Worm (Caenorhabditis elegans) whole organism, L4 larva: Measurements from ENCODE around the gene D1005.2.

Experiments
- D1046.2 ChIP-seq: fragments of 200-800 bp; sonication (Bioruptor generic); IDR thresholded peaks from 2 replicates; pipeline ENCODE4 v1.3.6; 2022; ENCODE audit warnings: missing genetic modification characterization, missing compliant biosample characterization
- F26F4.8 ChIP-seq: fragments of 200-800 bp; sonication (Bioruptor generic); conservative IDR thresholded peaks from 2 replicates; pipeline ENCODE4 v1.3.6; 2022; ENCODE audit warnings: missing genetic modification characterization, missing compliant biosample characterization
- T20F7.1 ChIP-seq: fragments of 200-800 bp; sonication (Bioruptor generic); optimal IDR thresholded peaks from 2 replicates; lab custom pipeline; 2018; ENCODE audit warnings: mild to moderate bottlenecking, missing genetic modification characterization, missing compliant biosample characterization
- Y105C5A.15 ChIP-seq: fragments of 200-800 bp; sonication (Bioruptor generic); IDR thresholded peaks from 2 replicates; pipeline ENCODE4 v1.3.6; 2022; ENCODE audit warnings: missing genetic modification characterization, missing compliant biosample characterization
- Y48G9A.11 ChIP-seq: fragments of 200-800 bp; sonication (Bioruptor generic); IDR thresholded peaks from 2 replicates; pipeline ENCODE4 v1.3.6; 2022; ENCODE audit warnings: missing genetic modification reagents, missing genetic modification characterization, missing compliant biosample characterization
- Y75B8A.6 ChIP-seq: fragments of 200-800 bp; sonication (Bioruptor generic); IDR thresholded peaks from 2 replicates; pipeline ENCODE4 v1.3.6; 2022; ENCODE audit warnings: missing genetic modification reagents, missing genetic modification characterization, missing compliant biosample characterization
- aha-1 ChIP-seq: fragments of 150-350 bp; peaks from one replicate; lab custom pipeline; 2014; ENCODE audit warnings: missing biosample characterization, missing genetic modification characterization
- attf-4 ChIP-seq: sonication (generic microtip); optimal IDR thresholded peaks from 3 replicates; lab custom pipeline; 2017; ENCODE audit warnings: missing biosample characterization, missing genetic modification characterization
- ceh-20 ChIP-seq: fragments of 200-800 bp; sonication (Bioruptor generic); IDR thresholded peaks from 2 replicates; pipeline ENCODE4 v1.3.6; 2022; ENCODE audit warnings: missing genetic modification reagents, missing genetic modification characterization, missing compliant biosample characterization
- ceh-32 ChIP-seq: sonication (generic microtip); optimal IDR thresholded peaks from 2 replicates; lab custom pipeline; 2016; ENCODE audit warnings: mild to moderate bottlenecking, missing genetic modification characterization, missing compliant biosample characterization; ENCODE audit not compliant: poor library complexity
- ceh-62 ChIP-seq: sonication (generic microtip); optimal IDR thresholded peaks from 2 replicates; lab custom pipeline; 2017; ENCODE audit warnings: missing biosample characterization, missing genetic modification characterization
- daf-16 ChIP-seq, 3 experiments: sonication (generic microtip); optimal IDR thresholded peaks; 2 replicates each; lab custom pipeline; 2016 to 2017; ENCODE audit warnings: missing genetic modification characterization in 3 of 3, missing genetic modification reagents in 3 of 3, mild to moderate bottlenecking in 2 of 3, missing compliant biosample characterization in 2 of 3, missing biosample characterization in 1 of 3, moderate library complexity in 1 of 3
- daf-19 ChIP-seq: fragments of 200-800 bp; sonication (Bioruptor generic); conservative IDR thresholded peaks from 2 replicates; pipeline ENCODE4 v1.3.6; 2022; ENCODE audit warnings: missing genetic modification characterization, missing compliant biosample characterization
- daf-8 ChIP-seq: fragments of 200-800 bp; sonication (Bioruptor generic); IDR thresholded peaks from 2 replicates; pipeline ENCODE4 v1.3.6; 2022; ENCODE audit warnings: missing genetic modification characterization, missing compliant biosample characterization
- dmd-6 ChIP-seq: fragments of 200-800 bp; sonication (Bioruptor generic); IDR thresholded peaks from 2 replicates; pipeline ENCODE4 v1.3.6; 2022; ENCODE audit warnings: missing genetic modification reagents, missing genetic modification characterization, missing compliant biosample characterization
- dpl-1 ChIP-seq: fragments of 150-350 bp; optimal IDR thresholded peaks from 2 replicates; lab custom pipeline; 2014; ENCODE audit warnings: missing biosample characterization, missing genetic modification reagents, missing genetic modification characterization
- dve-1 ChIP-seq: sonication (generic microtip); optimal IDR thresholded peaks from 2 replicates; lab custom pipeline; 2017; ENCODE audit warnings: antibody characterized with exemption, mild to moderate bottlenecking, missing genetic modification characterization, missing compliant biosample characterization; ENCODE audit not compliant: insufficient read depth
- egl-27 ChIP-seq: sonication (generic microtip); optimal IDR thresholded peaks from 3 replicates; lab custom pipeline; 2017; ENCODE audit warnings: missing biosample characterization, missing genetic modification reagents, missing genetic modification characterization
- egl-43 ChIP-seq: fragments of 200-800 bp; sonication (Bioruptor generic); IDR thresholded peaks from 2 replicates; pipeline ENCODE4 v1.3.6; 2022; ENCODE audit warnings: missing genetic modification reagents, missing genetic modification characterization, missing compliant biosample characterization
- fos-1 ChIP-seq: fragments of 150-350 bp; optimal IDR thresholded peaks from 2 replicates; lab custom pipeline; 2014; ENCODE audit warnings: missing biosample characterization, missing genetic modification characterization
- hif-1 ChIP-seq, 2 experiments: sonication (generic microtip); optimal IDR thresholded peaks; 2 replicates each; lab custom pipeline; 2016 to 2017; ENCODE audit warnings: missing compliant biosample characterization in 2 of 2, missing genetic modification characterization in 2 of 2, missing genetic modification reagents in 2 of 2, missing genotype in 2 of 2, mild to moderate bottlenecking in 1 of 2
- lim-7 ChIP-seq: fragments of 200-800 bp; sonication (Bioruptor generic); IDR thresholded peaks from 2 replicates; pipeline ENCODE4 v1.3.6; 2022; ENCODE audit warnings: missing genetic modification characterization, missing compliant biosample characterization
- lin-13 ChIP-seq: fragments of 150-350 bp; optimal IDR thresholded peaks from 2 replicates; lab custom pipeline; 2014; ENCODE audit warnings: missing biosample characterization, missing genetic modification reagents, missing genetic modification characterization
- lin-38 ChIP-seq: fragments of 200-800 bp; sonication (Bioruptor generic); IDR thresholded peaks from 2 replicates; pipeline ENCODE4 v1.3.6; 2022; ENCODE audit warnings: missing genetic modification reagents, missing genetic modification characterization, missing compliant biosample characterization
- lin-39 ChIP-seq: fragments of 150-350 bp; optimal IDR thresholded peaks from 2 replicates; lab custom pipeline; 2014; ENCODE audit warnings: missing biosample characterization, missing genetic modification reagents, missing genetic modification characterization
- lir-3 ChIP-seq: sonication (generic microtip); optimal IDR thresholded peaks from 2 replicates; lab custom pipeline; 2016; ENCODE audit warnings: mild to moderate bottlenecking, missing genetic modification characterization, missing compliant biosample characterization
- lsy-2 ChIP-seq, 2 experiments: fragments of 150-350 bp in 1 of 2; sonication (generic microtip) in 1 of 2; optimal IDR thresholded peaks; 2 replicates each; lab custom pipeline; 2014 to 2017; ENCODE audit warnings: missing biosample characterization in 2 of 2, missing genetic modification characterization in 2 of 2
- madf-5 ChIP-seq, 2 experiments: fragments of 200-800 bp; sonication (Bioruptor generic); IDR thresholded peaks; 2 replicates each; pipeline ENCODE4 v1.3.6; 2022; ENCODE audit warnings: missing compliant biosample characterization in 2 of 2, missing genetic modification characterization in 2 of 2
- mdt-29 ChIP-seq: fragments of 200-800 bp; sonication (Bioruptor generic); IDR thresholded peaks from 2 replicates; pipeline ENCODE4 v1.3.6; 2022; ENCODE audit warnings: missing genetic modification reagents, missing genetic modification characterization, missing compliant biosample characterization
- mep-1 ChIP-seq: fragments of 150-350 bp; sonication (generic microtip); optimal IDR thresholded peaks from 3 replicates; lab custom pipeline; 2014; ENCODE audit warnings: missing biosample characterization, missing genetic modification characterization
- mxl-2 ChIP-seq: fragments of 200-800 bp; sonication (Bioruptor generic); conservative IDR thresholded peaks from 2 replicates; pipeline ENCODE4 v1.3.6; 2022; ENCODE audit warnings: missing genetic modification reagents, missing genetic modification characterization, missing compliant biosample characterization
- mxl-3 ChIP-seq: fragments of 200-800 bp; sonication (Bioruptor generic); optimal IDR thresholded peaks from 2 replicates; lab custom pipeline; 2018; ENCODE audit warnings: mild to moderate bottlenecking, missing genetic modification characterization, missing compliant biosample characterization
- nhr-11 ChIP-seq: fragments of 150-350 bp; optimal IDR thresholded peaks from 2 replicates; lab custom pipeline; 2014; ENCODE audit warnings: missing biosample characterization, missing genetic modification characterization
- nhr-25 ChIP-seq: sonication (generic microtip); optimal IDR thresholded peaks from 2 replicates; lab custom pipeline; 2017; ENCODE audit warnings: missing genetic modification characterization, mild to moderate bottlenecking, missing compliant biosample characterization, antibody characterized with exemption, moderate library complexity, borderline replicate concordance; ENCODE audit not compliant: insufficient read depth
- nhr-28 ChIP-seq: fragments of 150-350 bp; optimal IDR thresholded peaks from 2 replicates; lab custom pipeline; 2014; ENCODE audit warnings: missing biosample characterization, missing genetic modification characterization
- nhr-42 ChIP-seq: fragments of 200-800 bp; sonication (Bioruptor generic); IDR thresholded peaks from 2 replicates; pipeline ENCODE4 v1.3.6; 2022; ENCODE audit warnings: missing genetic modification characterization, missing compliant biosample characterization
- nhr-48 ChIP-seq: sonication (generic microtip); optimal IDR thresholded peaks from 2 replicates; lab custom pipeline; 2016; ENCODE audit warnings: mild to moderate bottlenecking, missing genetic modification characterization, missing compliant biosample characterization
- nhr-6 ChIP-seq: fragments of 150-350 bp; optimal IDR thresholded peaks from 2 replicates; lab custom pipeline; 2014; ENCODE audit warnings: missing biosample characterization, missing genetic modification characterization
- pha-4 ChIP-seq, 2 experiments: fragments of 150-350 bp in 1 of 2; fragments of 200-800 bp in 1 of 2; sonication (Bioruptor generic) in 1 of 2; IDR thresholded peaks in 1 of 2; optimal IDR thresholded peaks in 1 of 2; 2 replicates each; pipeline versions ENCODE4 v1.3.6 to Lab custom; 2014 to 2022; ENCODE audit warnings: missing genetic modification characterization in 2 of 2, missing genetic modification reagents in 2 of 2, missing biosample characterization in 1 of 2, missing compliant biosample characterization in 1 of 2
- php-3 ChIP-seq: fragments of 200-800 bp; sonication (Bioruptor generic); IDR thresholded peaks from 2 replicates; pipeline ENCODE4 v1.3.6; 2022; ENCODE audit warnings: missing genetic modification reagents, missing genetic modification characterization, missing compliant biosample characterization
- pqm-1 ChIP-seq: sonication (generic microtip); optimal IDR thresholded peaks from 2 replicates; lab custom pipeline; 2017; ENCODE audit warnings: missing biosample characterization, missing genetic modification characterization
- rbr-2 ChIP-seq: sonication (generic microtip); optimal IDR thresholded peaks from 2 replicates; lab custom pipeline; 2016; ENCODE audit warnings: missing genotype, missing genetic modification characterization, missing compliant biosample characterization
- spr-3 ChIP-seq: fragments of 200-800 bp; sonication (Bioruptor generic); optimal IDR thresholded peaks from 2 replicates; lab custom pipeline; 2018; ENCODE audit warnings: mild to moderate bottlenecking, missing genetic modification characterization, missing compliant biosample characterization
- unc-39 ChIP-seq: sonication (generic microtip); optimal IDR thresholded peaks from 2 replicates; lab custom pipeline; 2017; ENCODE audit warnings: missing biosample characterization, missing genetic modification characterization
- zip-11 ChIP-seq: fragments of 200-800 bp; sonication (Bioruptor generic); IDR thresholded peaks from 2 replicates; pipeline ENCODE4 v1.3.6; 2022; ENCODE audit warnings: missing genetic modification characterization, missing compliant biosample characterization
- zip-2 ChIP-seq: fragments of 150-350 bp; optimal IDR thresholded peaks from 2 replicates; lab custom pipeline; 2014; ENCODE audit warnings: missing biosample characterization, missing genetic modification characterization

Gene D1005.2

ce11 chrX:1492174-1492573 is 33.4 kb downstream of the D1005.2 start (continued):
- TF ChIP-seq Y105C5A.15 (GFP tag; lab: Robert Waterston, UW) (no peak), mxl-2 (GFP tag; lab: Robert Waterston, UW) (no peak), egl-43 (GFP tag; lab: Robert Waterston, UW) (0 out of 2 replicates have a peak, but pooled peaks have one; percentile 21), dve-1 (tag; lab: Kevin White, UChicago) (no peak), mep-1 (tag; lab: Kevin White, UChicago) (no peak), dmd-6 (0 out of 2 replicates have a peak, but pooled peaks have one; percentile 12), unc-39 (tag; lab: Kevin White, UChicago) (no peak), ceh-32 (tag; lab: Kevin White, UChicago) (no peak), F26F4.8 (GFP tag; lab: Robert Waterston, UW) (no peak), daf-16 (GFP tag; optimal IDR thresholded peaks at IDR 0.05; lab: Kevin White, UChicago) (no peak), daf-16 (tag; optimal IDR thresholded peaks at IDR 0.05; lab: Kevin White, UChicago) (peak; percentile 11), lin-38 (GFP tag; lab: Robert Waterston, UW) (no peak), nhr-25 (no peak), nhr-11 (no peak), zip-2 (tag; lab: Kevin White, UChicago) (no peak), mxl-3 (GFP tag; lab: Kevin White, UChicago) (peak; percentile 21), nhr-48 (tag; lab: Kevin White, UChicago) (no peak)

ce11 chrX:1494256-1494655 is 35.4 kb downstream of the D1005.2 start, which contains the start of gene F09E10.5:
TSS of gene F09E10.5 (minus strand) at chrX:1494356.
- TF ChIP-seq egl-43 (GFP tag; lab: Robert Waterston, UW) = no peak
- TF ChIP-seq attf-4 = no peak
- TF ChIP-seq mdt-29 = no peak
- TF ChIP-seq nhr-6 = no peak
- no peak for TF ChIP-seq egl-27 (tag; lab: Kevin White, UChicago)
- TF ChIP-seq pqm-1 (tag; lab: Kevin White, UChicago) = no peak
- TF ChIP-seq unc-39 (tag; lab: Kevin White, UChicago) = no peak
- TF ChIP-seq nhr-42 (GFP tag; lab: Robert Waterston, UW) = no peak
- TF ChIP-seq madf-5 (GFP tag; IDR thresholded peaks at IDR 0.05; lab: Robert Waterston, UW) = no peak
- no peak for TF ChIP-seq pha-4 (GFP tag; IDR thresholded peaks at IDR 0.05; lab: Robert Waterston, UW)
- TF ChIP-seq pha-4 (tag; optimal IDR thresholded peaks at IDR 0.05; lab: Kevin White, UChicago) = no peak
- no peak for TF ChIP-seq T20F7.1 (GFP tag; lab: Kevin White, UChicago)
- no peak for TF ChIP-seq nhr-28 (tag; lab: Kevin White, UChicago)
- TF ChIP-seq daf-19 = no peak
- no peak for TF ChIP-seq php-3
- no peak for TF ChIP-seq D1046.2 (GFP tag; lab: Robert Waterston, UW)
- no peak for TF ChIP-seq ceh-62 (tag; lab: Kevin White, UChicago)
- TF ChIP-seq daf-8 (GFP tag; lab: Robert Waterston, UW) = no peak
- TF ChIP-seq daf-16 (GFP tag; optimal IDR thresholded peaks at IDR 0.05; lab: Kevin White, UChicago) = no peak
- no peak for TF ChIP-seq daf-16 (tag; optimal IDR thresholded peaks at IDR 0.05; lab: Kevin White, UChicago)
- TF ChIP-seq spr-3 (GFP tag; lab: Kevin White, UChicago) = no peak
- TF ChIP-seq fos-1 = no peak

- no peak for TF ChIP-seq zip-11 (GFP tag; lab: Robert Waterston, UW)
- TF ChIP-seq madf-5 (GFP tag; IDR thresholded peaks at IDR 0.05; lab: Robert Waterston, UW) = no peak
- TF ChIP-seq, all 104 proteins: peak for 0
Observed at ce11 chrX:1495980-1496379, 37.2 kb downstream of the D1005.2 start.

- TF ChIP-seq zip-11 (GFP tag; lab: Robert Waterston, UW) = no peak
- TF ChIP-seq hif-1 (tag; optimal IDR thresholded peaks at IDR 0.05; lab: Kevin White, UChicago) = no peak
- no peak for TF ChIP-seq aha-1 (tag; lab: Kevin White, UChicago)
- TF ChIP-seq unc-39 (tag; lab: Kevin White, UChicago) = no peak
- no peak for TF ChIP-seq fos-1
- TF ChIP-seq lim-7 (GFP tag; lab: Robert Waterston, UW) = no peak
- TF ChIP-seq lir-3 (tag; lab: Kevin White, UChicago) = no peak
- TF ChIP-seq Y75B8A.6 (GFP tag; lab: Robert Waterston, UW) = no peak
- no peak for TF ChIP-seq php-3
- no peak for TF ChIP-seq lin-13 (GFP tag; lab: Kevin White, UChicago)
- no peak for TF ChIP-seq lin-39 (tag; lab: Kevin White, UChicago)
- TF ChIP-seq dpl-1 (GFP tag; lab: Kevin White, UChicago) = no peak
- no peak for TF ChIP-seq ceh-20 (GFP tag; lab: Robert Waterston, UW)
- no peak for TF ChIP-seq Y48G9A.11 (GFP tag; lab: Robert Waterston, UW)
- no peak for TF ChIP-seq lsy-2 (tag; optimal IDR thresholded peaks at IDR 0.05; lab: Kevin White, UChicago)
- TF ChIP-seq rbr-2 (tag; lab: Kevin White, UChicago) = no peak
Observed at ce11 chrX:1497581-1497980, 38.8 kb downstream of the D1005.2 start, which contains the start of gene F09E10.6. TSS of gene F09E10.6 (minus strand) at chrX:1497681.
